Worm (Caenorhabditis elegans): ENCODE measurements around the gene clec-186.

clec-186 gene

DNA sequence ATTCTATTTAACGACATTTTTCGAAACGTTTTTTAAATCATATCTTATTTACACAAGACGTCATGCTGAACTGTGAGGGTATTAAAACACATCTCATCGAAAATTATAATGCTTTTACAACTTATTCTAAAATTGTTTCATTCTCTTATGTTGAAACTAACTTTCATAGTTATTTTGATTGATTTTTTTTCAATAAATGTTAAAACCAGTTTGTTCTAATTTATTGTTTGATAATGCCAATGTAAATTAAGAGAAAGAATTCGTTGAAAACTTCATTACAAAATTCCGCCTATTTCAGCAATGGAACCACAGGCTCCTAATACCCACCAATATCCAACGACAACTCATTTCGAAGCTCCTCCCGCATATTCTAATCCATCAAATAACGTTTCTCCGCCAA is 29.1 kb downstream of the clec-186 start, which contains the start of gene K08D8.11:
TSS of gene K08D8.11 (plus strand) at position 301 of the 400 bp plus-strand sequence.
- TF ChIP-seq lin-13 (tag; optimal IDR thresholded peaks at IDR 0.05) (no peak), nhr-237 (tag; optimal IDR thresholded peaks at IDR 0.05) (no peak), nhr-2 (tag; optimal IDR thresholded peaks at IDR 0.05) (no peak), unc-39 (tag; optimal IDR thresholded peaks at IDR 0.05) (no peak), blmp-1 (tag; optimal IDR thresholded peaks at IDR 0.05) (no peak), snpc-4 (tag; optimal IDR thresholded peaks at IDR 0.05) (no peak)

DNA sequence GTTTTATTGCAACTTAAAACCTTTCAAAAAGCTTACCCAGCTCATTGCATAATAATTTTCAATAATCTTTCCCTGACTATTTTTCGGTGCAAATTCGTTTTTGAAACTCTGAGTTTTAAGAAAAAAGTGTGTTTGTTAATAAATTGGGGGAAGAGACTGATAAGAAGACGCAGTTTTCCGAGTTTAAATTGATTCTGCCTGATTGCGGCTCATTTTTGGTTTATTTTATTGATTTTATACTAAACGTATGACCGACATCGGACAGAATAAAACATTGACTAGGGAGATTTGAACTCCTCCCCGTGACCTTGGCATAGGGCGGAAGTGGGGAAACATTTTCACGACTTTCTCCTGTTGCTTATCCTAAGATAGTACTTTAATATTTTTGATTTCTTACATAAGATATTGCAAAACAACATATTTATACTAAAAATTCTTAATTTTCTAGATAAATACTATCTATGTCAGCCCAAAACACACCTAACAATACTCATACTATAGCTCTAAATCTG is 30.5 kb downstream of the clec-186 start, which contains the start of gene K08D8.7:
TSS of gene K08D8.7 (plus strand) at position 462 of the 512 bp plus-strand sequence.
- TF ChIP-seq lsy-2 (tag; optimal IDR thresholded peaks at IDR 0.05) (no peak), nhr-12 (tag; optimal IDR thresholded peaks at IDR 0.05) (no peak)

DNA sequence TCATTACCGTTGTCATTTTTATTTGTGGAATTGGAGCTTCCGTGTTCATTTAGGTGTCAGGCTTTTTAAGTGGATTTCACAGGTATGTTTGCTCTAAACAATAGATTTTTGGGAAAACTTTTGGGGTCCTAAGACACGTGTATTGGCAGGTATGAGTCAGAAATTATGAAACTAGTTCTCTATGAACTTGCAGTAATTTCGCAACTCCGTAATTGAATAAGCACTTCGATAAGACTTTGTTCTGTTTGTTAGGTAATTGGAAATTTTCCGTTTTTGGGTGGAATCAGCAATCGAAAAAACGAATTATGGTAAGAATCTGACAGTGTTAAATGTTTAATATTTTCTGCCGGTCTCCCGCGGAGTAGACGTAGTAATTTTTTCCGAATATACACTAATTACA is 31.2 kb downstream of the clec-186 start:
- TF ChIP-seq ceh-83 (GFP tag; optimal IDR thresholded peaks at IDR 0.05) (no peak), blmp-1 (tag; optimal IDR thresholded peaks at IDR 0.05) (no peak)

DNA sequence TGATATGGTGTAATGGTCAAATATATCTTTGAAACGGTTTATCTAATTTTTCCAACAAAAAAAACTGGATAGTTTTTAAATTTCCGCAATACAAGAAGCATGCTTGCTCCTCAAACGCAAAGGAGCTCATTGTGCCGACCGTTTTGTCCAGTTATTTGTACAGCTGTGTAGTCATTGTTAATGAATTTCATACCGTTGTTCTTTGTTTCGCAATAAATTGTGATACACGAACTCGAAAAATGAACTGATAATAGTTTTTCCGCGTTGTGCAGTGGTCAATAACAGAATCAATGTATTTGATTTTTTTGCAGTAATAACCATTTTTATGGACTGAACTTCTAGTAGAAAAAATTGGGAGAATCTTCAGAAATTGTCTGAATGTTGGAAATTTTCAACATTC is 32.9 kb downstream of the clec-186 start:
- TF ChIP-seq mls-2 (tag; optimal IDR thresholded peaks at IDR 0.05) (no peak), zip-8 (tag; optimal IDR thresholded peaks at IDR 0.05) (no peak), lsy-2 (tag; optimal IDR thresholded peaks at IDR 0.05) (no peak), sptf-1 (tag; optimal IDR thresholded peaks at IDR 0.05) (no peak), bed-3 (GFP tag; optimal IDR thresholded peaks at IDR 0.05) (no peak), ceh-43 (GFP tag; optimal IDR thresholded peaks at IDR 0.05) (no peak), lin-13 (tag; optimal IDR thresholded peaks at IDR 0.05) (no peak), nhr-12 (tag; optimal IDR thresholded peaks at IDR 0.05) (no peak), cnd-1 (tag; optimal IDR thresholded peaks at IDR 0.05) (no peak), flh-1 (GFP tag; optimal IDR thresholded peaks at IDR 0.05) (no peak), mep-1 (tag; optimal IDR thresholded peaks at IDR 0.05) (no peak), drap-1 (GFP tag; optimal IDR thresholded peaks at IDR 0.05) (no peak), ceh-83 (GFP tag; optimal IDR thresholded peaks at IDR 0.05) (no peak), ces-1 (GFP tag; optimal IDR thresholded peaks at IDR 0.05) (no peak), nhr-28 (tag; optimal IDR thresholded peaks at IDR 0.05) (no peak), snpc-4 (tag; optimal IDR thresholded peaks at IDR 0.05) (no peak), mab-5 (tag; optimal IDR thresholded peaks at IDR 0.05) (no peak), ztf-11 (tag; optimal IDR thresholded peaks at IDR 0.05) (no peak), nhr-76 (tag; optimal IDR thresholded peaks at IDR 0.05) (no peak), sem-2 (GFP tag; optimal IDR thresholded peaks at IDR 0.05) (no peak)

DNA sequence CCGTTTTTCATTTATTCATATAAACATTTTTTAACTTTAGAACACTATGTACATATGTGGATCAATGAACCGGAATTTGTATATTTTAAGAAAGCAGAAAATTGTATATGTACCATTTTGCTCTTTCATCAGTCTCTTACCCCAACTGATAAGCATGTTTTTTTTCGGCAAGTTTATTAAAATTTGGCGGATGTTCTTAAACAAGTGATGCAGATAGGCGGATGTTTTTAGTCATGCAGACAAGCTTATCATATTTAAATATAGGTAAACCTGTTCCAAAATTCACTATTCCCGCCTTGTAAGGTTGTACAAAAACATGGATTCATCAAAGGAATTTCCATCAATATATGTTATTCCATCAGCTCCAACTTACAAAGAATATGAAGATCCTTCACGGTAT is 33.5 kb downstream of the clec-186 start, which contains the start of gene K08D8.9:
TSS of gene K08D8.9 (plus strand) at position 301 of the 400 bp plus-strand sequence.
- no peak for TF ChIP-seq mep-1 (tag; optimal IDR thresholded peaks at IDR 0.05)
- TF ChIP-seq ztf-11 (tag; optimal IDR thresholded peaks at IDR 0.05), result no peak
- TF ChIP-seq ceh-83 (GFP tag; optimal IDR thresholded peaks at IDR 0.05), result no peak
- no peak for TF ChIP-seq ces-1 (GFP tag; optimal IDR thresholded peaks at IDR 0.05)
- no peak for TF ChIP-seq unc-120 (tag; optimal IDR thresholded peaks at IDR 0.05; ENCODE audit: poor library complexity, severe bottlenecking)
- TF ChIP-seq nhr-76 (tag; optimal IDR thresholded peaks at IDR 0.05), result no peak
- no peak for TF ChIP-seq lin-13 (tag; optimal IDR thresholded peaks at IDR 0.05)
- no peak for TF ChIP-seq sptf-1 (tag; optimal IDR thresholded peaks at IDR 0.05)

DNA sequence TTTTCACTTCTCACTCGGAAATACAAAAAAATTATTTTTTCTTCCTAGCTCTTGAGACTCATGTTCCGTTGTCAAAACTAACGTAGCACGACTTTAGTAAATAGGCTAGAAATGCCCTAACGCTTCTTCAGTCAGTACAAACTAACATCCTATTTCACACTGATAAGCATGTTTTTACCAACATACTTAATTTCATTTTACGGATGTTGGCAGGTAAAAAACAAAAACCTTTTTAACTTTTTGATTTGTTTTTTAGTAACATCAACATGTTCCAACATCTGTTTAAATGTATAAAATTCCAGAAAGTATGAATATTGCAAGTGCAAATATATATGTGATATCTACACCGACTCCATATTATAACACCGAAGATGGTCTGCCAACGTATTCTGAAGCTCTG is 34.4 kb downstream of the clec-186 start, which contains the start of gene K08D8.10:
TSS of gene K08D8.10 (plus strand) at position 301 of the 400 bp plus-strand sequence.
- TF ChIP-seq nhr-2 (tag; optimal IDR thresholded peaks at IDR 0.05), result no peak
- no peak for TF ChIP-seq tbx-8 (GFP tag; optimal IDR thresholded peaks at IDR 0.05)
- TF ChIP-seq unc-39 (tag; optimal IDR thresholded peaks at IDR 0.05), result no peak
- TF ChIP-seq flh-1 (GFP tag; optimal IDR thresholded peaks at IDR 0.05), result no peak
- no peak for TF ChIP-seq ceh-83 (GFP tag; optimal IDR thresholded peaks at IDR 0.05)

DNA sequence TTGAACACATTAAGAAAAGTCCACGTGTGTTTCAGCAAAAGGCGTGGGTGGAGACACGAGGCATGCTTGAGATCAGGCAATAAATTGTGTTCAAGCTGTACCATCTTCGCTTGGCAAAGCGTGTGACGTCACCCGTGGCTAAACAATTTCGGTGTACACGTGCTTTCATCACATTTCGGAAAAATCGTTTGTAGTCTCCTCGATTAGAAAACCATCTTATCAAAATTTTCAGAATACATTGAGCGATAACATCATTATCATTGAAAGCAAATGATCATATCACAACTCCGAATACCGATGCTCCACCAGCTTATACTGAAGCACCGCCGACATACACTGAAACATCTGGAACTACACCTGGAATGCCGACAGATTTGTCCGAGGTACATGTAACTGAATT is 35.7 kb downstream of the clec-186 start:
- TF ChIP-seq pha-4 (tag; optimal IDR thresholded peaks at IDR 0.05) (no peak), mep-1 (tag; optimal IDR thresholded peaks at IDR 0.05) (no peak), hlh-1 (tag; optimal IDR thresholded peaks at IDR 0.05) (no peak), lin-32 (GFP tag; optimal IDR thresholded peaks at IDR 0.05) (no peak), bed-3 (GFP tag; optimal IDR thresholded peaks at IDR 0.05) (no peak), ceh-39 (tag; optimal IDR thresholded peaks at IDR 0.05) (no peak)
